Fruit fly (Drosophila melanogaster): Measurements from ENCODE around the gene CG43182.

Gene CG43182

DNA sequence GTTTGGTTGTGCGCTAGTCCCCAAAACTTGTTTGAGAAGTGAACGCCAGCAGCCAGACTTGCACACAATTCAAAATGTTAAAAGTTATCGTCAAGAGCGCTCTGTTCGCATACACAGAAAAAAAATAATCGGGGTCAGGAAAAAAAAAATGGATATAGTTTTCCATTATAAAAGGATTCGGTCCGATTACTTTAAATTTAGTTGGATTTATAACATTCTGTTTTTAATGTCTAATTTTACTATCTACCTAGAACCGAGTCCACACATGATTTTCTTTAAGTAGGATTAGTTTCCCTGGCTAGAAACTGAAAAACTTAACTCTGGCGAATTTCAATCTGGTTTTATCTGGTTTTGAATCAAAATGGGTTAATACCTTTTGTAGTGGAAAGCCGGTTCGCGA lies 7.6 kb upstream of the CG43182 start (continued):
- TF ChIP-seq hkb (optimal IDR thresholded peaks at IDR 0.05) = no peak
- peak; percentile 43; the same call in 1 of the 2 replicates for TF ChIP-seq hkb (GFP tag; IDR thresholded peaks at IDR 0.05)
- no peak for TF ChIP-seq zen2 (GFP tag; IDR thresholded peaks at IDR 0.05; ENCODE audit: partially characterized antibody)
- TF ChIP-seq CG6272 (GFP tag; IDR thresholded peaks at IDR 0.05) = no peak
- TF ChIP-seq nau (GFP tag; optimal IDR thresholded peaks at IDR 0.05) = no peak
- no peak for TF ChIP-seq CG6683 (GFP tag; optimal IDR thresholded peaks at IDR 0.05)
- no peak for TF ChIP-seq Hmr (GFP tag; optimal IDR thresholded peaks at IDR 0.05)
- peak; percentile 59; the same call in 1 of the 2 replicates for TF ChIP-seq CG14014 (GFP tag; IDR thresholded peaks at IDR 0.05)
- no peak for TF ChIP-seq CG6854 (GFP tag; optimal IDR thresholded peaks at IDR 0.05)
- no peak for TF ChIP-seq Hr3 (GFP tag; optimal IDR thresholded peaks at IDR 0.05)
- peak in 1 of 2 experiments; percentile 42 for TF ChIP-seq Hr51 (GFP tag; optimal IDR thresholded peaks at IDR 0.05)
- no peak for TF ChIP-seq Opbp (GFP tag; IDR thresholded peaks at IDR 0.05; ENCODE audit: partially characterized antibody)
- TF ChIP-seq gsb (GFP tag; IDR thresholded peaks at IDR 0.05) = no peak
- peak; percentile 11 for TF ChIP-seq nmo (GFP tag; optimal IDR thresholded peaks at IDR 0.05)
- no peak for TF ChIP-seq CG6791 (GFP tag; IDR thresholded peaks at IDR 0.05; ENCODE audit: partially characterized antibody)
- TF ChIP-seq dysf (GFP tag; IDR thresholded peaks at IDR 0.05) = peak; percentile 49; the same call in 1 of the 3 replicates
- no peak for TF ChIP-seq CG17186 (GFP tag; optimal IDR thresholded peaks at IDR 0.05)
- TF ChIP-seq chm (GFP tag; IDR thresholded peaks at IDR 0.05) = 0 out of 2 replicates have a peak, but pooled peaks have one; percentile 37
- TF ChIP-seq phol (tag; optimal IDR thresholded peaks at IDR 0.05) = peak; percentile 20
- TF ChIP-seq Elba2 (GFP tag; optimal IDR thresholded peaks at IDR 0.05) = no peak
- no peak for TF ChIP-seq dmrt11E (tag; optimal IDR thresholded peaks at IDR 0.05)
- no peak for TF ChIP-seq fu2 (GFP tag; optimal IDR thresholded peaks at IDR 0.05)
- TF ChIP-seq H15 (GFP tag; IDR thresholded peaks at IDR 0.05) = no peak
- TF ChIP-seq CG14667 (GFP tag; IDR thresholded peaks at IDR 0.05) = no peak
- TF ChIP-seq Ets97D (GFP tag; optimal IDR thresholded peaks at IDR 0.05) = no peak
- TF ChIP-seq aop (GFP tag; IDR thresholded peaks at IDR 0.05) = no peak
- TF ChIP-seq Oli (tag; optimal IDR thresholded peaks at IDR 0.05) = peak; percentile 27
- 0 out of 2 replicates have a peak, but pooled peaks have one; percentile 13 for TF ChIP-seq E2f2 (GFP tag; IDR thresholded peaks at IDR 0.05)
- TF ChIP-seq CG2889 (GFP tag; IDR thresholded peaks at IDR 0.05) = no peak
- TF ChIP-seq lmd (GFP tag; IDR thresholded peaks at IDR 0.05) = no peak; the same call in 1 of the 2 replicates
- TF ChIP-seq CG11504 (tag; optimal IDR thresholded peaks at IDR 0.05) = peak; percentile 44
- TF ChIP-seq Adf1 (GFP tag; IDR thresholded peaks at IDR 0.05) = no peak
- no peak for TF ChIP-seq CG13775 (GFP tag; optimal IDR thresholded peaks at IDR 0.05)
- no peak for TF ChIP-seq Sin3A (optimal IDR thresholded peaks at IDR 0.05)
- TF ChIP-seq ase (GFP tag; IDR thresholded peaks at IDR 0.05) = no peak
- no peak for TF ChIP-seq CG32767 (GFP tag; IDR thresholded peaks at IDR 0.05)
- TF ChIP-seq Antp (GFP tag; optimal IDR thresholded peaks at IDR 0.05) = no peak
- no peak for TF ChIP-seq CG9437 (GFP tag; optimal IDR thresholded peaks at IDR 0.05)
- no peak for TF ChIP-seq NK7.1 (GFP tag; optimal IDR thresholded peaks at IDR 0.05)
- TF ChIP-seq CG8281 (tag; optimal IDR thresholded peaks at IDR 0.05) = no peak
- TF ChIP-seq Ssrp (tag; optimal IDR thresholded peaks at IDR 0.05) = no peak
- peak; percentile 64 for TF ChIP-seq gem (tag; optimal IDR thresholded peaks at IDR 0.05)
- peak in 1 of 2 experiments; percentile 6 for TF ChIP-seq Pdp1 (GFP tag; optimal IDR thresholded peaks at IDR 0.05)
- no peak for TF ChIP-seq CG9215 (GFP tag; IDR thresholded peaks at IDR 0.05)
- no peak for TF ChIP-seq CG14860 (GFP tag; IDR thresholded peaks at IDR 0.05; ENCODE audit: partially characterized antibody)
- no peak for TF ChIP-seq slou (GFP tag; optimal IDR thresholded peaks at IDR 0.05)
- no peak for TF ChIP-seq Usf (GFP tag; optimal IDR thresholded peaks at IDR 0.05)
- no peak for TF ChIP-seq sob (GFP tag; IDR thresholded peaks at IDR 0.05)
- TF ChIP-seq sr (GFP tag; IDR thresholded peaks at IDR 0.05) = no peak
- TF ChIP-seq CG2199 (GFP tag; IDR thresholded peaks at IDR 0.05) = no peak
- peak; percentile 29 for TF ChIP-seq CG12391 (tag; optimal IDR thresholded peaks at IDR 0.05)
- no peak for TF ChIP-seq CG5953 (GFP tag; IDR thresholded peaks at IDR 0.05)
